Fruit fly (Drosophila melanogaster): ENCODE results near the gene CG14860.
A peak's percentile ranks its signal among the peaks of the same experiment; 100 is the strongest.

The CG14860 gene

dm6 chr3R:14903837-14904431 is 9.3 kb downstream of the CG14860 start, which contains the start of gene VhaPPA1-1 (continued):
- TF ChIP-seq CG34422 (GFP tag; IDR thresholded peaks at IDR 0.05) (peak; percentile 62; the same call in 1 of the 3 replicates), Ets97D (GFP tag; optimal IDR thresholded peaks at IDR 0.05) (peak; percentile 84), Ada2b (GFP tag; IDR thresholded peaks at IDR 0.05) (0 out of 2 replicates have a peak, but pooled peaks have one; percentile 14), CG10147 (GFP tag; optimal IDR thresholded peaks at IDR 0.05) (peak; percentile 58), CG30403 (GFP tag; optimal IDR thresholded peaks at IDR 0.05) (peak; percentile 28), Myb (GFP tag; optimal IDR thresholded peaks at IDR 0.05) (peak; percentile 95), zen (tag; optimal IDR thresholded peaks at IDR 0.05) (peak; percentile 52), Dref (GFP tag; IDR thresholded peaks at IDR 0.05) (peak; percentile 74), grau (tag; optimal IDR thresholded peaks at IDR 0.05) (peak; percentile 16), CG2116 (GFP tag; optimal IDR thresholded peaks at IDR 0.05) (peak; percentile 99), CG2120 (GFP tag; optimal IDR thresholded peaks at IDR 0.05) (peak; percentile 30), CG8478 (optimal IDR thresholded peaks at IDR 0.05) (peak; percentile 57), CG6254 (GFP tag; optimal IDR thresholded peaks at IDR 0.05) (no peak), Optix (GFP tag; IDR thresholded peaks at IDR 0.05) (no peak), Chrac-16 (GFP tag; optimal IDR thresholded peaks at IDR 0.05) (peak; percentile 1), CoRest (tag; optimal IDR thresholded peaks at IDR 0.05) (peak; percentile 57), Bdp1 (GFP tag; optimal IDR thresholded peaks at IDR 0.05) (no peak), CG2202 (tag; optimal IDR thresholded peaks at IDR 0.05) (peak; percentile 2), insv (GFP tag; optimal IDR thresholded peaks at IDR 0.05) (peak in 1 of 2 experiments; percentile 5), CG7839 (tag; optimal IDR thresholded peaks at IDR 0.05) (peak; percentile 4), lilli (GFP tag; optimal IDR thresholded peaks at IDR 0.05) (peak; percentile 22), CG12769 (tag; optimal IDR thresholded peaks at IDR 0.05) (no peak), dati (GFP tag; IDR thresholded peaks at IDR 0.05) (no peak), CG2712 (tag; optimal IDR thresholded peaks at IDR 0.05) (peak; percentile 47), CG8290 (GFP tag; optimal IDR thresholded peaks at IDR 0.05) (no peak), CG8290 (tag; optimal IDR thresholded peaks at IDR 0.05) (peak in 1 of 2 experiments; percentile 2), Hr39 (optimal IDR thresholded peaks at IDR 0.05) (no peak), pzg (GFP tag; optimal IDR thresholded peaks at IDR 0.05) (peak; percentile 84), Usf (GFP tag; optimal IDR thresholded peaks at IDR 0.05) (peak; percentile 72), dmrt11E (tag; optimal IDR thresholded peaks at IDR 0.05) (peak; percentile 27), CG1792 (GFP tag; optimal IDR thresholded peaks at IDR 0.05) (peak; percentile 8), Nf-YC (tag; optimal IDR thresholded peaks at IDR 0.05) (peak; percentile 60), CG4617 (GFP tag; optimal IDR thresholded peaks at IDR 0.05; ENCODE audit: borderline replicate concordance) (peak; percentile 41), hkb (optimal IDR thresholded peaks at IDR 0.05) (peak; percentile 96), hkb (GFP tag; IDR thresholded peaks at IDR 0.05) (no peak), ems (GFP tag; optimal IDR thresholded peaks at IDR 0.05) (no peak), gfzf (GFP tag; optimal IDR thresholded peaks at IDR 0.05) (peak; percentile 51), CG10267 (tag; optimal IDR thresholded peaks at IDR 0.05) (peak; percentile 66), CG30431 (GFP tag; optimal IDR thresholded peaks at IDR 0.05) (no peak), phol (tag; optimal IDR thresholded peaks at IDR 0.05) (peak; percentile 68), CG11504 (tag; optimal IDR thresholded peaks at IDR 0.05) (peak; percentile 53), CG7372 (GFP tag; IDR thresholded peaks at IDR 0.05) (no peak), crc (GFP tag; optimal IDR thresholded peaks at IDR 0.05) (no peak), stwl (tag; optimal IDR thresholded peaks at IDR 0.05) (peak; percentile 80), Fer2 (tag; optimal IDR thresholded peaks at IDR 0.05) (no peak), CG17829 (tag; optimal IDR thresholded peaks at IDR 0.05) (peak; percentile 65), MESR4 (GFP tag; optimal IDR thresholded peaks at IDR 0.05) (peak; percentile 96), hbn (GFP tag; IDR thresholded peaks at IDR 0.05; ENCODE audit: partially characterized antibody) (no peak), CG13287 (GFP tag; IDR thresholded peaks at IDR 0.05; ENCODE audit: partially characterized antibody) (peak; percentile 36), tup (GFP tag; optimal IDR thresholded peaks at IDR 0.05) (no peak), Hmr (GFP tag; optimal IDR thresholded peaks at IDR 0.05) (peak; percentile 43)

Measured in whole organism, embryonic.